Worm (Caenorhabditis elegans): ENCODE results near the gene T19D12.2.

ce11 chrII:6682918-6683317 lies 21.8 kb downstream of the T19D12.2 start:
- TF ChIP-seq ZK337.2 (GFP tag; IDR thresholded peaks at IDR 0.05) (no peak), ama-1 (optimal IDR thresholded peaks at IDR 0.05) (no peak), lin-15B (tag; optimal IDR thresholded peaks at IDR 0.05) (no peak), F26F4.8 (GFP tag; conservative IDR thresholded peaks at IDR 0.05) (no peak), fkh-10 (GFP tag; optimal IDR thresholded peaks at IDR 0.05) (no peak), zag-1 (tag; optimal IDR thresholded peaks at IDR 0.05) (no peak), nhr-10 (tag; optimal IDR thresholded peaks at IDR 0.05) (no peak), nhr-102 (tag; optimal IDR thresholded peaks at IDR 0.05) (no peak), nhr-76 (tag; optimal IDR thresholded peaks at IDR 0.05) (no peak), madf-9 (GFP tag; conservative IDR thresholded peaks at IDR 0.05) (no peak)
